Fruit fly (Drosophila melanogaster) whole organism, embryonic: ENCODE results near the gene Cyfip.
A peak's percentile ranks its signal among the peaks of the same experiment; 100 is the strongest.

Experiments
- Ada2b ChIP-seq: fragments of 200-800 bp; sonication (Bioruptor generic); IDR thresholded peaks from 2 replicates; pipeline ENCODE4 v1.3.6; 2022; ENCODE audit warnings: missing biosample characterization, missing genetic modification characterization
- Bteb2 ChIP-seq: fragments of 200-800 bp; sonication (Bioruptor generic); optimal IDR thresholded peaks from 2 replicates; lab custom pipeline; 2016; ENCODE audit warnings: missing biosample characterization, missing genetic modification characterization
- CG10267 ChIP-seq: fragments of 200-800 bp; sonication (Bioruptor generic); optimal IDR thresholded peaks from 2 replicates; lab custom pipeline; 2018; ENCODE audit warnings: missing biosample characterization, mild to moderate bottlenecking, missing genetic modification characterization, moderate library complexity
- CG12155 ChIP-seq: fragments of 200-800 bp; sonication (Bioruptor generic); optimal IDR thresholded peaks from 3 replicates; lab custom pipeline; 2016; ENCODE audit warnings: missing biosample characterization, missing genetic modification characterization
- CG15479 ChIP-seq: fragments of 200-800 bp; sonication (Bioruptor generic); optimal IDR thresholded peaks from 3 replicates; lab custom pipeline; 2019; ENCODE audit warnings: missing biosample characterization, mild to moderate bottlenecking, missing genetic modification characterization, moderate library complexity
- CG15514 ChIP-seq: fragments of 200-800 bp; sonication (Bioruptor generic); optimal IDR thresholded peaks from 3 replicates; lab custom pipeline; 2017; ENCODE audit warnings: missing biosample characterization, missing genetic modification characterization, mild to moderate bottlenecking, moderate library complexity, missing genetic modification reagents
- CG1603 ChIP-seq: fragments of 200-800 bp; sonication (Bioruptor generic); optimal IDR thresholded peaks from 2 replicates; lab custom pipeline; 2019; ENCODE audit warnings: missing biosample characterization, mild to moderate bottlenecking, missing genetic modification characterization, moderate library complexity
- CG17359 ChIP-seq: fragments of 200-800 bp; sonication (Bioruptor generic); optimal IDR thresholded peaks from 3 replicates; lab custom pipeline; 2018; ENCODE audit warnings: missing biosample characterization, mild to moderate bottlenecking, missing genetic modification characterization, moderate library complexity
- CG2116 ChIP-seq: fragments of 200-800 bp; sonication (Bioruptor generic); optimal IDR thresholded peaks from 3 replicates; lab custom pipeline; 2018; ENCODE audit warnings: missing biosample characterization, mild to moderate bottlenecking, missing genetic modification characterization
- CG2199 ChIP-seq: fragments of 200-800 bp; sonication (Bioruptor generic); IDR thresholded peaks from 3 replicates; pipeline ENCODE4 v1.3.6; 2022; ENCODE audit warnings: missing biosample characterization, missing genetic modification characterization
- CG2712 ChIP-seq: fragments of 200-800 bp; optimal IDR thresholded peaks from 3 replicates; lab custom pipeline; 2019; ENCODE audit warnings: missing biosample characterization, mild to moderate bottlenecking, missing genetic modification characterization, moderate library complexity
- CG2889 ChIP-seq: fragments of 200-800 bp; sonication (Bioruptor generic); IDR thresholded peaks from 3 replicates; pipeline ENCODE4 v1.3.6; 2022; ENCODE audit warnings: missing biosample characterization, missing genetic modification characterization
- CG34376 ChIP-seq: fragments of 200-800 bp; sonication (Bioruptor generic); optimal IDR thresholded peaks from 2 replicates; lab custom pipeline; 2018; ENCODE audit warnings: missing biosample characterization, mild to moderate bottlenecking, missing genetic modification characterization
- CG7963 ChIP-seq: fragments of 200-800 bp; sonication (Bioruptor generic); IDR thresholded peaks from 3 replicates; pipeline ENCODE4 v1.3.6; 2022; ENCODE audit warnings: missing biosample characterization, missing genetic modification characterization; ENCODE audit not compliant: partially characterized antibody
- CG9727 ChIP-seq: fragments of 200-800 bp; sonication (Bioruptor generic); optimal IDR thresholded peaks from 3 replicates; lab custom pipeline; 2017; ENCODE audit warnings: missing biosample characterization, mild to moderate bottlenecking, missing genetic modification characterization
- Deaf1 ChIP-seq: fragments of 200-800 bp; optimal IDR thresholded peaks from 3 replicates; lab custom pipeline; 2019; ENCODE audit warnings: missing biosample characterization, mild to moderate bottlenecking, missing genetic modification characterization, moderate library complexity
- Dp ChIP-seq: fragments of 200-800 bp; sonication (Bioruptor generic); optimal IDR thresholded peaks from 2 replicates; lab custom pipeline; 2018; ENCODE audit warnings: missing biosample characterization, mild to moderate bottlenecking, missing genetic modification characterization, moderate library complexity
- Dref ChIP-seq: fragments of 200-800 bp; sonication (Bioruptor generic); IDR thresholded peaks from 2 replicates; pipeline ENCODE4 v1.3.6; 2022; ENCODE audit warnings: missing biosample characterization, missing genetic modification characterization
- E2f2 ChIP-seq: fragments of 200-800 bp; sonication (Bioruptor generic); IDR thresholded peaks from 2 replicates; pipeline ENCODE4 v1.3.6; 2022; ENCODE audit warnings: missing biosample characterization, missing genetic modification characterization
- HLH4C ChIP-seq: fragments of 200-800 bp; sonication (Bioruptor generic); IDR thresholded peaks from 3 replicates; pipeline ENCODE4 v1.3.6; 2022; ENCODE audit warnings: missing biosample characterization, missing genetic modification characterization; ENCODE audit not compliant: partially characterized antibody
- HmgZ ChIP-seq: fragments of 200-800 bp; sonication (Bioruptor generic); optimal IDR thresholded peaks from 2 replicates; lab custom pipeline; 2018; ENCODE audit warnings: missing biosample characterization, mild to moderate bottlenecking, missing genetic modification characterization
- Max ChIP-seq: fragments of 200-800 bp; sonication (Bioruptor generic); optimal IDR thresholded peaks from 2 replicates; lab custom pipeline; 2016; ENCODE audit warnings: missing biosample characterization, mild to moderate bottlenecking, missing genetic modification characterization
- NC2β ChIP-seq: fragments of 200-800 bp; sonication (Bioruptor generic); optimal IDR thresholded peaks from 2 replicates; lab custom pipeline; 2016; ENCODE audit warnings: missing biosample characterization, missing genetic modification characterization
- Nf-YC ChIP-seq: fragments of 200-800 bp; optimal IDR thresholded peaks from 3 replicates; lab custom pipeline; 2019; ENCODE audit warnings: missing biosample characterization, mild to moderate bottlenecking, missing genetic modification characterization, moderate library complexity
- Opbp ChIP-seq: fragments of 200-800 bp; sonication (Bioruptor generic); IDR thresholded peaks from 3 replicates; pipeline ENCODE4 v1.3.6; 2022; ENCODE audit warnings: missing biosample characterization, missing genetic modification characterization; ENCODE audit not compliant: partially characterized antibody
- Rfx ChIP-seq: fragments of 200-800 bp; sonication (Bioruptor generic); IDR thresholded peaks from 2 replicates; pipeline ENCODE4 v1.3.6; 2022; ENCODE audit warnings: missing biosample characterization, missing genetic modification characterization
- Scr ChIP-seq: fragments of 200-800 bp; sonication (Bioruptor generic); IDR thresholded peaks from 2 replicates; pipeline ENCODE4 v1.3.6; 2022; ENCODE audit warnings: missing biosample characterization, missing genetic modification characterization; ENCODE audit not compliant: partially characterized antibody
- Six4 ChIP-seq: fragments of 200-800 bp; sonication (Bioruptor generic); optimal IDR thresholded peaks from 2 replicates; lab custom pipeline; 2016; ENCODE audit warnings: missing biosample characterization, missing genetic modification characterization
- amos ChIP-seq: fragments of 200-800 bp; sonication (Bioruptor generic); IDR thresholded peaks from 2 replicates; pipeline ENCODE4 v1.3.6; 2022; ENCODE audit warnings: missing biosample characterization, missing genetic modification characterization; ENCODE audit not compliant: partially characterized antibody
- da ChIP-seq: fragments of 200-800 bp; sonication (Bioruptor generic); optimal IDR thresholded peaks from 2 replicates; lab custom pipeline; 2016; ENCODE audit warnings: missing biosample characterization, missing genetic modification characterization
- emc ChIP-seq: fragments of 200-800 bp; sonication (Bioruptor generic); optimal IDR thresholded peaks from 2 replicates; lab custom pipeline; 2016; ENCODE audit warnings: missing biosample characterization, missing genetic modification characterization
- esg ChIP-seq: fragments of 200-800 bp; sonication (Bioruptor generic); conservative IDR thresholded peaks from 2 replicates; pipeline ENCODE4 v1.3.6; 2022; ENCODE audit warnings: missing biosample characterization, missing genetic modification characterization
- eve ChIP-seq, 2 experiments: fragments of >200 bp; optimal IDR thresholded peaks; 2 replicates each; lab custom pipeline; 2017; ENCODE audit warnings: missing biosample characterization in 2 of 2, missing genetic modification characterization in 2 of 2
- eyg ChIP-seq: fragments of 200-800 bp; sonication (Bioruptor generic); optimal IDR thresholded peaks from 3 replicates; lab custom pipeline; 2016; ENCODE audit warnings: missing biosample characterization, missing genetic modification characterization
- gce ChIP-seq: fragments of 200-800 bp; sonication (Bioruptor generic); IDR thresholded peaks from 3 replicates; pipeline ENCODE4 v1.3.6; 2022; ENCODE audit warnings: missing biosample characterization, missing genetic modification characterization
- hb ChIP-seq: fragments of 200-800 bp; sonication (Bioruptor generic); IDR thresholded peaks from 3 replicates; pipeline ENCODE4 v1.3.6; 2022; ENCODE audit warnings: missing biosample characterization, missing genetic modification characterization; ENCODE audit not compliant: partially characterized antibody
- hth ChIP-seq: fragments of >200 bp; optimal IDR thresholded peaks from 2 replicates; lab custom pipeline; 2017; ENCODE audit warnings: inconsistent platforms
- ind ChIP-seq: fragments of 200-800 bp; sonication (Bioruptor generic); optimal IDR thresholded peaks from 3 replicates; lab custom pipeline; 2016; ENCODE audit warnings: missing biosample characterization, missing genetic modification characterization
- mirr ChIP-seq: fragments of 200-800 bp; sonication (Bioruptor generic); optimal IDR thresholded peaks from 3 replicates; lab custom pipeline; 2018; ENCODE audit warnings: missing biosample characterization, mild to moderate bottlenecking, missing genetic modification characterization
- mld ChIP-seq: fragments of 200-800 bp; sonication (Bioruptor generic); IDR thresholded peaks from 3 replicates; pipeline ENCODE4 v1.3.6; 2022; ENCODE audit warnings: missing biosample characterization, missing genetic modification characterization; ENCODE audit not compliant: partially characterized antibody
- onecut ChIP-seq: fragments of 200-800 bp; sonication (Bioruptor generic); IDR thresholded peaks from 2 replicates; pipeline ENCODE4 v1.3.6; 2022; ENCODE audit warnings: missing biosample characterization, missing genetic modification characterization
- phol ChIP-seq: fragments of 200-800 bp; sonication (Bioruptor generic); optimal IDR thresholded peaks from 3 replicates; lab custom pipeline; 2018; ENCODE audit warnings: missing biosample characterization, mild to moderate bottlenecking, missing genetic modification characterization, moderate library complexity
- sr ChIP-seq: fragments of 200-800 bp; sonication (Bioruptor generic); IDR thresholded peaks from 3 replicates; pipeline ENCODE4 v1.3.6; 2022; ENCODE audit warnings: missing biosample characterization, missing genetic modification characterization
- stwl ChIP-seq: fragments of 200-800 bp; sonication (Bioruptor generic); optimal IDR thresholded peaks from 3 replicates; lab custom pipeline; 2018; ENCODE audit warnings: missing biosample characterization, mild to moderate bottlenecking, missing genetic modification characterization, moderate library complexity
- unc-4 ChIP-seq: fragments of 200-800 bp; sonication (Bioruptor generic); IDR thresholded peaks from 2 replicates; pipeline ENCODE4 v1.3.6; 2022; ENCODE audit warnings: missing biosample characterization, missing genetic modification characterization; ENCODE audit not compliant: partially characterized antibody
- unpg ChIP-seq: fragments of 200-800 bp; sonication (Bioruptor generic); optimal IDR thresholded peaks from 3 replicates; lab custom pipeline; 2018; ENCODE audit warnings: missing biosample characterization, mild to moderate bottlenecking, missing genetic modification characterization, moderate library complexity
- vnd ChIP-seq: fragments of 200-800 bp; sonication (Bioruptor generic); IDR thresholded peaks from 3 replicates; pipeline ENCODE4 v1.3.6; 2022; ENCODE audit warnings: missing biosample characterization, missing genetic modification characterization; ENCODE audit not compliant: partially characterized antibody
- vvl ChIP-seq: fragments of 200-800 bp; sonication (Bioruptor generic); IDR thresholded peaks from 2 replicates; pipeline ENCODE4 v1.3.6; 2022; ENCODE audit warnings: missing biosample characterization, missing genetic modification characterization
- zf30C ChIP-seq: fragments of 200-800 bp; sonication (Bioruptor generic); optimal IDR thresholded peaks from 3 replicates; lab custom pipeline; 2018; ENCODE audit warnings: missing biosample characterization, mild to moderate bottlenecking, missing genetic modification characterization
- zfh1 ChIP-seq: fragments of 200-800 bp; sonication (Bioruptor generic); IDR thresholded peaks from 3 replicates; pipeline ENCODE4 v1.3.6; 2022; ENCODE audit warnings: missing biosample characterization, missing genetic modification characterization

Gene Cyfip

DNA sequence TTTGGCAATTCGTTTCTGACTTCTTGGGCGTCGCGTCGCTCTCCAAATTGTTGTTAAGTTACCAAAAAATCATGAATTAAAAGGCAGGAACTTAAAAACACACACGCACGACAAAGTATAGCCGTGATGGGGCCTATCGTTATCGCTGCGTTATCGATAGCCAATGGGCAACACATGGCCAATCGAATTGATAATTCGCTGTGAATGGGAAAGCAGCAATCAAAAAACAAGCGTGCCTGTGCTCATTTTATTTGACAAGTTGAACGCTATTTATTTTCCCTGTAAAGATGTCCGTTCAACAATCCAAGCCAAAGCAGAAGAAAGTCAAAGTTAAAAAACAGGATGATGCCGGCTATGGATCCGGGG, 12.9 kb downstream of the Cyfip start, which contains the start of the genes Surf4 and CG31301 (continued):
- TF ChIP-seq Deaf1 (tag; lab: Kevin White, UChicago) (no peak), mld (GFP tag; lab: Robert Waterston, UW) (peak; percentile 72; the same call in 1 of the 3 replicates), Six4 (GFP tag; lab: Kevin White, UChicago) (no peak), hth (lab: Kevin White, UChicago) (no peak), amos (GFP tag; lab: Robert Waterston, UW) (peak; percentile 74), vnd (GFP tag; lab: Robert Waterston, UW) (peak; percentile 57; the same call in 2 of the 3 replicates), gce (GFP tag; lab: Robert Waterston, UW) (no peak), Dp (GFP tag; lab: Kevin White, UChicago) (peak; percentile 35), mirr (no peak), emc (no peak), unc-4 (GFP tag; lab: Robert Waterston, UW) (peak; percentile 59), E2f2 (GFP tag; lab: Robert Waterston, UW) (0 out of 2 replicates have a peak, but pooled peaks have one; percentile 33), hb (GFP tag; lab: Robert Waterston, UW) (peak; percentile 73), Max (GFP tag; lab: Kevin White, UChicago) (no peak), eve (GFP tag; optimal IDR thresholded peaks at IDR 0.05; lab: Kevin White, UChicago) (no peak), CG1603 (peak; percentile 66), CG15479 (GFP tag; lab: Kevin White, UChicago) (no peak), CG9727 (no peak), ind (no peak), CG15514 (GFP tag; lab: Kevin White, UChicago) (peak; percentile 27), Scr (GFP tag; lab: Robert Waterston, UW) (peak; percentile 68; the same call in 1 of the 2 replicates), CG7963 (GFP tag; lab: Robert Waterston, UW) (peak; percentile 76), HLH4C (GFP tag; lab: Robert Waterston, UW) (peak; percentile 86), CG2889 (GFP tag; lab: Robert Waterston, UW) (no peak), Rfx (GFP tag; lab: Robert Waterston, UW) (0 out of 2 replicates have a peak, but pooled peaks have one; percentile 10), CG10267 (peak; percentile 12), Bteb2 (GFP tag; lab: Kevin White, UChicago) (no peak), esg (GFP tag; lab: Robert Waterston, UW) (no peak), Dref (peak; percentile 91), CG2712 (tag; lab: Kevin White, UChicago) (peak; percentile 9), NC2β (GFP tag; lab: Kevin White, UChicago) (no peak), eyg (GFP tag; lab: Kevin White, UChicago) (no peak), onecut (GFP tag; lab: Robert Waterston, UW) (0 out of 2 replicates have a peak, but pooled peaks have one; percentile 10), CG34376 (peak; percentile 32), phol (peak; percentile 16), CG17359 (tag; lab: Kevin White, UChicago) (peak; percentile 6), CG12155 (GFP tag; lab: Kevin White, UChicago) (peak; percentile 13), Opbp (peak; percentile 87; the same call in 2 of the 3 replicates), zfh1 (no peak), vvl (GFP tag; lab: Robert Waterston, UW) (0 out of 2 replicates have a peak, but pooled peaks have one; percentile 29), da (GFP tag; lab: Kevin White, UChicago) (no peak), sr (GFP tag; lab: Robert Waterston, UW) (no peak), Nf-YC (tag; lab: Kevin White, UChicago) (peak; percentile 8), unpg (GFP tag; lab: Kevin White, UChicago) (peak; percentile 6), Ada2b (GFP tag; lab: Robert Waterston, UW) (no peak), CG2199 (0 out of 3 replicates have a peak, but pooled peaks have one; percentile 19), HmgZ (tag; lab: Kevin White, UChicago) (peak; percentile 2), stwl (tag; lab: Kevin White, UChicago) (peak; percentile 62), CG2116 (GFP tag; lab: Kevin White, UChicago) (peak; percentile 91), zf30C (GFP tag; lab: Kevin White, UChicago) (peak; percentile 30)
